Fruit fly (Drosophila melanogaster) whole organism, prepupa: ENCODE data around the gene Adck5.

Experiments
- CG10669 ChIP-seq: fragments of 200-800 bp; sonication (Bioruptor generic); optimal IDR thresholded peaks from 3 replicates; lab custom pipeline; 2018; ENCODE audit warnings: missing biosample characterization, mild to moderate bottlenecking, missing genetic modification characterization, moderate library complexity
- CG11294 ChIP-seq: fragments of 200-800 bp; sonication (Bioruptor generic); IDR thresholded peaks from 2 replicates; pipeline ENCODE4 v1.3.6; 2022; ENCODE audit warnings: missing biosample characterization, missing genetic modification characterization
- CG11762 ChIP-seq: fragments of 200-800 bp; sonication (Bioruptor generic); optimal IDR thresholded peaks from 3 replicates; lab custom pipeline; 2016; ENCODE audit warnings: missing biosample characterization, missing genetic modification characterization; ENCODE audit not compliant: insufficient read depth
- CG11902 ChIP-seq: fragments of 200-800 bp; sonication (Bioruptor generic); optimal IDR thresholded peaks from 3 replicates; lab custom pipeline; 2016; ENCODE audit warnings: missing biosample characterization, missing genetic modification characterization
- CG15336 ChIP-seq: fragments of 200-800 bp; sonication (Bioruptor generic); IDR thresholded peaks from 2 replicates; pipeline ENCODE4 v1.3.6; 2022; ENCODE audit warnings: missing biosample characterization, missing genetic modification characterization
- CG1621 ChIP-seq: fragments of 200-800 bp; sonication (Bioruptor generic); optimal IDR thresholded peaks from 3 replicates; lab custom pipeline; 2018; ENCODE audit warnings: missing biosample characterization, mild to moderate bottlenecking, missing genetic modification characterization
- CG16779 ChIP-seq: fragments of 200-800 bp; sonication (Bioruptor generic); optimal IDR thresholded peaks from 3 replicates; lab custom pipeline; 2017; ENCODE audit warnings: missing biosample characterization, mild to moderate bottlenecking, missing genetic modification characterization
- CG3032 ChIP-seq: fragments of 200-800 bp; optimal IDR thresholded peaks from 2 replicates; lab custom pipeline; 2019; ENCODE audit warnings: missing biosample characterization, mild to moderate bottlenecking, missing genetic modification characterization, moderate library complexity
- CG31627 ChIP-seq: fragments of 200-800 bp; sonication (Bioruptor generic); optimal IDR thresholded peaks from 3 replicates; lab custom pipeline; 2016; ENCODE audit warnings: missing biosample characterization, missing genetic modification characterization
- CG32006 ChIP-seq: fragments of 200-800 bp; sonication (Bioruptor generic); optimal IDR thresholded peaks from 3 replicates; lab custom pipeline; 2017; ENCODE audit warnings: missing biosample characterization, mild to moderate bottlenecking, missing genetic modification characterization
- CG34406 ChIP-seq: fragments of 200-800 bp; sonication (Bioruptor generic); optimal IDR thresholded peaks from 3 replicates; lab custom pipeline; 2016; ENCODE audit warnings: missing biosample characterization, missing genetic modification characterization
- CG3919 ChIP-seq: fragments of 200-800 bp; sonication (Bioruptor generic); optimal IDR thresholded peaks from 3 replicates; lab custom pipeline; 2016; ENCODE audit warnings: missing biosample characterization, missing genetic modification characterization
- CG4318 ChIP-seq: fragments of 200-800 bp; sonication (Bioruptor generic); optimal IDR thresholded peaks from 3 replicates; lab custom pipeline; 2017; ENCODE audit warnings: missing biosample characterization, mild to moderate bottlenecking, missing genetic modification characterization
- CG6163 ChIP-seq: fragments of 200-800 bp; sonication (Bioruptor generic); IDR thresholded peaks from 3 replicates; pipeline ENCODE4 v1.3.6; 2022; ENCODE audit warnings: missing biosample characterization, missing genetic modification characterization
- CG6276 ChIP-seq: fragments of 200-800 bp; sonication (Bioruptor generic); optimal IDR thresholded peaks from 2 replicates; lab custom pipeline; 2017; ENCODE audit warnings: missing biosample characterization, mild to moderate bottlenecking, missing genetic modification characterization
- CG6792 ChIP-seq: fragments of 200-800 bp; sonication (Bioruptor generic); optimal IDR thresholded peaks from 3 replicates; lab custom pipeline; 2016; ENCODE audit warnings: missing biosample characterization, missing genetic modification characterization
- CG6854 ChIP-seq: fragments of 200-800 bp; sonication (Bioruptor generic); optimal IDR thresholded peaks from 2 replicates; lab custom pipeline; 2017; ENCODE audit warnings: missing biosample characterization, mild to moderate bottlenecking, missing genetic modification characterization
- CG7368 ChIP-seq: fragments of 200-800 bp; sonication (Bioruptor generic); optimal IDR thresholded peaks from 3 replicates; lab custom pipeline; 2016; ENCODE audit warnings: missing biosample characterization, missing genetic modification characterization
- CG8119 ChIP-seq: fragments of 200-800 bp; sonication (Bioruptor generic); IDR thresholded peaks from 3 replicates; pipeline ENCODE4 v1.3.6; 2022; ENCODE audit warnings: missing biosample characterization, missing genetic modification characterization
- CG9139 ChIP-seq: fragments of 200-800 bp; sonication (Bioruptor generic); optimal IDR thresholded peaks from 3 replicates; lab custom pipeline; 2017; ENCODE audit warnings: missing biosample characterization, mild to moderate bottlenecking, missing genetic modification characterization
- Eip75B ChIP-seq: fragments of 200-800 bp; sonication (Bioruptor generic); optimal IDR thresholded peaks from 3 replicates; lab custom pipeline; 2016; ENCODE audit warnings: missing biosample characterization, missing genetic modification characterization
- Eip78C ChIP-seq: fragments of 200-800 bp; sonication (Bioruptor generic); peaks from one replicate; lab custom pipeline; 2016; ENCODE audit warnings: missing biosample characterization, missing genetic modification characterization
- Eip93F ChIP-seq: fragments of 200-800 bp; sonication (Bioruptor generic); optimal IDR thresholded peaks from 2 replicates; lab custom pipeline; 2016; ENCODE audit warnings: missing biosample characterization, mild to moderate bottlenecking, missing genetic modification characterization
- Ets96B ChIP-seq: fragments of 200-800 bp; optimal IDR thresholded peaks from 2 replicates; lab custom pipeline; 2019; ENCODE audit warnings: missing biosample characterization, mild to moderate bottlenecking, missing genetic modification characterization, moderate library complexity
- Hr38 ChIP-seq: sonication (Bioruptor generic); optimal IDR thresholded peaks from 2 replicates; lab custom pipeline; 2016; ENCODE audit warnings: missing biosample characterization, missing genetic modification characterization
- Hr4 ChIP-seq: fragments of 200-800 bp; sonication (Bioruptor generic); optimal IDR thresholded peaks from 3 replicates; lab custom pipeline; 2016; ENCODE audit warnings: missing biosample characterization, missing genetic modification characterization
- OdsH ChIP-seq: fragments of 200-800 bp; sonication (Bioruptor generic); optimal IDR thresholded peaks from 3 replicates; lab custom pipeline; 2016; ENCODE audit warnings: missing biosample characterization, missing genetic modification characterization
- Sox102F ChIP-seq: fragments of 200-800 bp; sonication (Bioruptor generic); optimal IDR thresholded peaks from 2 replicates; lab custom pipeline; 2016; ENCODE audit warnings: missing biosample characterization, mild to moderate bottlenecking, missing genetic modification characterization
- Sox14 ChIP-seq: fragments of 200-800 bp; sonication (Bioruptor generic); optimal IDR thresholded peaks from 3 replicates; lab custom pipeline; 2016; ENCODE audit warnings: missing biosample characterization, missing genetic modification characterization
- Sox15 ChIP-seq: fragments of 200-800 bp; sonication (Bioruptor generic); optimal IDR thresholded peaks from 3 replicates; lab custom pipeline; 2016; ENCODE audit warnings: missing biosample characterization, missing genetic modification characterization
- achi ChIP-seq: fragments of 200-800 bp; sonication (Bioruptor generic); optimal IDR thresholded peaks from 3 replicates; lab custom pipeline; 2016; ENCODE audit warnings: missing biosample characterization, missing genetic modification characterization
- acj6 ChIP-seq: fragments of 200-800 bp; sonication (Bioruptor generic); optimal IDR thresholded peaks from 3 replicates; lab custom pipeline; 2016; ENCODE audit warnings: missing biosample characterization, missing genetic modification characterization
- cyc ChIP-seq: fragments of 200-800 bp; sonication (Bioruptor generic); optimal IDR thresholded peaks from 3 replicates; lab custom pipeline; 2016; ENCODE audit warnings: missing biosample characterization, missing genetic modification characterization
- dac ChIP-seq: fragments of 200-800 bp; sonication (Bioruptor generic); optimal IDR thresholded peaks from 2 replicates; lab custom pipeline; 2017; ENCODE audit warnings: missing biosample characterization, mild to moderate bottlenecking, missing genetic modification characterization
- eg ChIP-seq: fragments of 200-800 bp; sonication (Bioruptor generic); IDR thresholded peaks from 3 replicates; pipeline ENCODE4 v1.3.6; 2022; ENCODE audit warnings: missing biosample characterization, missing genetic modification characterization
- esn ChIP-seq: fragments of 200-800 bp; sonication (Bioruptor generic); optimal IDR thresholded peaks from 2 replicates; lab custom pipeline; 2016; ENCODE audit warnings: missing biosample characterization, mild to moderate bottlenecking, missing genetic modification characterization, moderate library complexity
- fd59A ChIP-seq: fragments of 200-800 bp; sonication (Bioruptor generic); optimal IDR thresholded peaks from 2 replicates; lab custom pipeline; 2017; ENCODE audit warnings: missing biosample characterization, mild to moderate bottlenecking, missing genetic modification characterization, missing genetic modification reagents
- fd85E ChIP-seq: fragments of 200-800 bp; sonication (Bioruptor generic); optimal IDR thresholded peaks from 3 replicates; lab custom pipeline; 2016; ENCODE audit warnings: missing biosample characterization, missing genetic modification characterization
- fkh ChIP-seq: fragments of 200-800 bp; sonication (Bioruptor generic); optimal IDR thresholded peaks from 3 replicates; lab custom pipeline; 2017; ENCODE audit warnings: missing biosample characterization, mild to moderate bottlenecking, missing genetic modification characterization, moderate library complexity
- lz ChIP-seq: fragments of 200-800 bp; sonication (Bioruptor generic); optimal IDR thresholded peaks from 3 replicates; lab custom pipeline; 2016; ENCODE audit warnings: missing biosample characterization, missing genetic modification characterization
- net ChIP-seq: fragments of 200-800 bp; sonication (Bioruptor generic); optimal IDR thresholded peaks from 3 replicates; lab custom pipeline; 2016; ENCODE audit warnings: missing biosample characterization, missing genetic modification characterization
- pdm3 ChIP-seq: fragments of 200-800 bp; sonication (Bioruptor generic); optimal IDR thresholded peaks from 3 replicates; lab custom pipeline; 2016; ENCODE audit warnings: missing biosample characterization, missing genetic modification characterization
- spab ChIP-seq: fragments of 200-800 bp; sonication (Bioruptor generic); optimal IDR thresholded peaks from 2 replicates; lab custom pipeline; 2017; ENCODE audit warnings: missing biosample characterization, mild to moderate bottlenecking, missing genetic modification characterization, missing genetic modification reagents
- ss ChIP-seq, 2 experiments: fragments of 200-800 bp; sonication (Bioruptor generic); optimal IDR thresholded peaks; 2 replicates in 1 of 2; 3 replicates in 1 of 2; lab custom pipeline; 2017 to 2018; ENCODE audit warnings: mild to moderate bottlenecking in 2 of 2, missing biosample characterization in 2 of 2, missing genetic modification characterization in 2 of 2, moderate library complexity in 1 of 2
- svp ChIP-seq: fragments of 200-800 bp; sonication (Bioruptor generic); peaks from one replicate; lab custom pipeline; 2016; ENCODE audit warnings: missing biosample characterization, missing genetic modification characterization
- topi ChIP-seq: fragments of 200-800 bp; sonication (Bioruptor generic); optimal IDR thresholded peaks from 3 replicates; lab custom pipeline; 2016; ENCODE audit warnings: missing biosample characterization, missing genetic modification characterization

The Adck5 gene

dm6 chr3L:11205608-11206336, 36.2 kb downstream of the Adck5 start, which contains the start of gene Plod:
Gene Plod (minus strand): TSS chr3L:11206016.
- TF ChIP-seq Eip78C (GFP tag; lab: Kevin White, UChicago) (peak; percentile 67), CG15336 (GFP tag; lab: Robert Waterston, UW) (peak; percentile 30; the same call in 1 of the 2 replicates), net (no peak), cyc (GFP tag; lab: Kevin White, UChicago) (peak; percentile 9), CG34406 (peak; percentile 19), CG3032 (tag; lab: Kevin White, UChicago) (no peak), CG8119 (GFP tag; lab: Robert Waterston, UW) (peak; percentile 37), ss (GFP tag; optimal IDR thresholded peaks at IDR 0.05; lab: Kevin White, UChicago) (peak in 1 of 2 experiments; percentile 35), Eip93F (peak; percentile 36), lz (GFP tag; lab: Kevin White, UChicago) (peak; percentile 47), CG6163 (peak; percentile 55; the same call in 2 of the 3 replicates), esn (GFP tag; lab: Kevin White, UChicago) (peak; percentile 31), CG3919 (GFP tag; lab: Kevin White, UChicago) (peak; percentile 28), Ets96B (tag; lab: Kevin White, UChicago) (no peak), Eip75B (GFP tag; lab: Kevin White, UChicago) (peak; percentile 8), CG6854 (GFP tag; lab: Kevin White, UChicago) (peak; percentile 56), dac (no peak), acj6 (GFP tag; lab: Kevin White, UChicago) (peak; percentile 7), Sox14 (peak; percentile 31), CG31627 (peak; percentile 19), eg (GFP tag; lab: Robert Waterston, UW) (peak; percentile 65; the same call in 2 of the 3 replicates)

dm6 chr3L:11210517-11210916, 40.9 kb downstream of the Adck5 start, which contains the start of the genes Ube3a and CG7600:
Gene Ube3a (minus strand): TSS chr3L:11210583.
Gene CG7600 (plus strand): TSS chr3L:11210786.
- TF ChIP-seq Hr4 (no peak), topi (GFP tag; lab: Kevin White, UChicago) (peak; percentile 51), Sox15 (GFP tag; lab: Kevin White, UChicago) (no peak), dac (peak; percentile 13), cyc (GFP tag; lab: Kevin White, UChicago) (peak; percentile 8), CG6276 (GFP tag; lab: Kevin White, UChicago) (no peak), CG10669 (no peak), CG7368 (GFP tag; lab: Kevin White, UChicago) (no peak), CG8119 (GFP tag; lab: Robert Waterston, UW) (peak; percentile 40; the same call in 2 of the 3 replicates), Hr38 (GFP tag; lab: Kevin White, UChicago) (no peak), CG3032 (tag; lab: Kevin White, UChicago) (peak; percentile 31), CG6854 (GFP tag; lab: Kevin White, UChicago) (peak; percentile 61), CG4318 (GFP tag; lab: Kevin White, UChicago) (no peak), fd85E (GFP tag; lab: Kevin White, UChicago) (no peak), eg (GFP tag; lab: Robert Waterston, UW) (0 out of 3 replicates have a peak, but pooled peaks have one; percentile 21), CG3919 (GFP tag; lab: Kevin White, UChicago) (peak; percentile 48), CG6792 (no peak), Eip93F (no peak), Eip75B (GFP tag; lab: Kevin White, UChicago) (peak; percentile 40), esn (GFP tag; lab: Kevin White, UChicago) (peak; percentile 59), svp (GFP tag; lab: Kevin White, UChicago) (no peak), OdsH (GFP tag; lab: Kevin White, UChicago) (no peak), CG16779 (no peak), fd59A (GFP tag; lab: Kevin White, UChicago) (no peak), CG11902 (GFP tag; lab: Kevin White, UChicago) (no peak), ss (GFP tag; optimal IDR thresholded peaks at IDR 0.05; lab: Kevin White, UChicago) (peak in 1 of 2 experiments; percentile 55), CG31627 (no peak), pdm3 (no peak), CG1621 (peak; percentile 97), CG9139 (no peak), CG11762 (GFP tag; lab: Kevin White, UChicago) (no peak), CG6163 (peak; percentile 43; the same call in 1 of the 3 replicates), CG32006 (GFP tag; lab: Kevin White, UChicago) (peak; percentile 15), Sox102F (GFP tag; lab: Kevin White, UChicago) (no peak), Sox14 (peak; percentile 16), spab (GFP tag; lab: Kevin White, UChicago) (no peak), fkh (GFP tag; lab: Kevin White, UChicago) (peak; percentile 75), achi (GFP tag; lab: Kevin White, UChicago) (no peak), CG11294 (GFP tag; lab: Robert Waterston, UW) (no peak; the same call in 1 of the 2 replicates), CG15336 (GFP tag; lab: Robert Waterston, UW) (peak; percentile 32; the same call in 1 of the 2 replicates)
